Worm (Caenorhabditis elegans): ENCODE measurements around the gene srbc-13.

DNA sequence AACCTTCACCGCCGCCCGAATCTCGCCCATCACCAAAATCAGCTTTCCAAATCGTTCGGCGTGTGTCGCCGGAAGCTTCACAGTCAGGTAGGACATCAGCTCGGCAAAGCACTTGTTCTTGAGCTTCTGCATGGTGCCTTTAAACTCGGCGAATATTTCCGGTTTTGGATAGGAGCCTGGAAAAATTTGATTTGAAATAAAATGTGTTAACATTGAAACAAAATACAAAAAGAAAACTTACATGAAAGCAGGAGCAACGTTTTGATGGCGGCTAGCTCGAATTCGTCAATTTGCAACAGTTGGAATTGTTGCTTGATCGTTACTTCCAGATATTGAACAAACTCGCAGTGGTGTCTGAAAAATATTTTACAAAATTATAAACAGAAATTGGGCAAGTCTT is 44.9 kb upstream of the srbc-13 start:
- no peak for TF ChIP-seq R02D3.7 (tag; optimal IDR thresholded peaks at IDR 0.05)
- no peak for TF ChIP-seq ceh-28 (tag; optimal IDR thresholded peaks at IDR 0.05)
